Worm (Caenorhabditis elegans) whole organism, L4 larva: Measurements from ENCODE around the gene copg-1.
A peak's percentile ranks its signal among the peaks of the same experiment; 100 is the strongest.

Source experiments
- Y105C5A.15 ChIP-seq: fragments of 200-800 bp; sonication (Bioruptor generic); IDR thresholded peaks from 2 replicates; pipeline ENCODE4 v1.3.6; 2022; ENCODE audit warnings: missing genetic modification characterization, missing compliant biosample characterization
- ceh-28 ChIP-seq: fragments of 150-350 bp; optimal IDR thresholded peaks from 2 replicates; lab custom pipeline; 2014; ENCODE audit warnings: missing biosample characterization, missing genetic modification reagents, missing genetic modification characterization
- ces-1 ChIP-seq: fragments of 150-350 bp; sonication (generic microtip); optimal IDR thresholded peaks from 4 replicates; lab custom pipeline; 2014; ENCODE audit warnings: missing biosample characterization, missing genetic modification reagents, missing genetic modification characterization
- lim-7 ChIP-seq: fragments of 200-800 bp; sonication (Bioruptor generic); IDR thresholded peaks from 2 replicates; pipeline ENCODE4 v1.3.6; 2022; ENCODE audit warnings: missing genetic modification characterization, missing compliant biosample characterization
- lin-13 ChIP-seq: fragments of 150-350 bp; optimal IDR thresholded peaks from 2 replicates; lab custom pipeline; 2014; ENCODE audit warnings: missing biosample characterization, missing genetic modification reagents, missing genetic modification characterization
- lir-3 ChIP-seq: sonication (generic microtip); optimal IDR thresholded peaks from 2 replicates; lab custom pipeline; 2016; ENCODE audit warnings: mild to moderate bottlenecking, missing genetic modification characterization, missing compliant biosample characterization
- mdt-29 ChIP-seq: fragments of 200-800 bp; sonication (Bioruptor generic); IDR thresholded peaks from 2 replicates; pipeline ENCODE4 v1.3.6; 2022; ENCODE audit warnings: missing genetic modification reagents, missing genetic modification characterization, missing compliant biosample characterization
- nhr-237 ChIP-seq: sonication (generic microtip); optimal IDR thresholded peaks from 2 replicates; lab custom pipeline; 2017; ENCODE audit warnings: missing biosample characterization, missing genetic modification characterization
- nhr-76 ChIP-seq: fragments of 150-350 bp; optimal IDR thresholded peaks from 2 replicates; lab custom pipeline; 2014; ENCODE audit warnings: missing biosample characterization, missing genetic modification characterization
- sdz-12 ChIP-seq: fragments of 200-800 bp; sonication (Bioruptor generic); optimal IDR thresholded peaks from 2 replicates; lab custom pipeline; 2018; ENCODE audit warnings: mild to moderate bottlenecking, missing genetic modification characterization, missing compliant biosample characterization
- snpc-4 ChIP-seq: fragments of 150-350 bp; optimal IDR thresholded peaks from 2 replicates; lab custom pipeline; 2014; ENCODE audit warnings: missing biosample characterization, missing genetic modification characterization
- unc-39 ChIP-seq: sonication (generic microtip); optimal IDR thresholded peaks from 2 replicates; lab custom pipeline; 2017; ENCODE audit warnings: missing biosample characterization, missing genetic modification characterization

DNA sequence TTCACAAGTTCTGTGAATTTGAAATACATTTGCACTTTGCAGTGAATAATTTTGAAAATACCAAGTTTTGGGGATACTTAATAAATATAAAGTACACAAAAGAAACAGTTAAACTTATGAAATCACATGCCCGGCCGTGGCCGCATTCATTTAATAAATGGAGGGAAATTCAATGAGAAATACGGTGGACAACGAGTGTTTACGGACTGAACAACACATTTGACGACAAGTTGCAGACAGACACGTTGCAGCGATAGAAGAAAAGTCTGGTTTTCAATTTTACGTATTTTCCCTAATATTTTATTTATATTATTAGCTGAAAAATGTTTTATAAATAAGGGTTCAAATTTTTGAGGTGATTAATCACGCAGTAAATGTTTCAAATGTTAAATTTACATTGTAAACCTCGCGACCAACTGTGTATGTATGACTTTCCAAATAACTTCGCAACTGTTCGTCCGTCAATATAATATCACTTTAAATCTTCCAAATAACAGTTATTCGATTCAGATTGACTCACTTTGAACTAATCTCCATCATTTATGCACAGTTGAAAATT is at the start of gene copg-1:
- TF ChIP-seq snpc-4 (tag; lab: Kevin White, UChicago) (no peak), ceh-28 (no peak), unc-39 (tag; lab: Kevin White, UChicago) (no peak), ces-1 (GFP tag; lab: Kevin White, UChicago) (peak; percentile 55), lir-3 (tag; lab: Kevin White, UChicago) (no peak), nhr-237 (no peak), lin-13 (GFP tag; lab: Kevin White, UChicago) (peak; percentile 42), mdt-29 (GFP tag; lab: Robert Waterston, UW) (no peak), nhr-76 (tag; lab: Kevin White, UChicago) (no peak), Y105C5A.15 (GFP tag; lab: Robert Waterston, UW) (no peak), sdz-12 (GFP tag; lab: Kevin White, UChicago) (no peak), lim-7 (GFP tag; lab: Robert Waterston, UW) (no peak)
